Fruit fly (Drosophila melanogaster): Measurements from ENCODE around the gene CG11693.
A peak's percentile ranks its signal among the peaks of the same experiment; 100 is the strongest.

Gene CG11693

DNA sequence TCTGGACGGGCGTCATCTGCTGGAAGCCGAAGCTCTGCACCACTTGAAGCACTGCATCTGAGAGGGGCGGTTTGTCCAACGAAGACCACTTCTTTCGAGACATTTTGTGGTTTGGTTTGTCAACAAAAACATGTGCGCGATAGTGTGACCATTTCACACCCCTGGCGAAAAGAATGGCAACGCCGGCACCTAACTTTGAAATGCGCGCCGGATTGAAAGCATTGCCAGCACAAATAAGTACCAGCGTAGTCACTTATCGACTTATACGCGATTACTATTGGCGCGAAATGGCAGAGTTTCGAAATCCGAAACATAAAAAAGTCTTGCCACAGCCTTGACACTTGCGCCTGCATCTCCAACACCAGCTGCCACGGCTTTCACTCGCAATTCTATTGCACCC lies 40.8 kb downstream of the CG11693 start, which contains the start of gene CG9630 (continued):
- TF ChIP-seq bbx (GFP tag; IDR thresholded peaks at IDR 0.05; ENCODE audit: partially characterized antibody) (peak; percentile 74), zen2 (GFP tag; IDR thresholded peaks at IDR 0.05; ENCODE audit: partially characterized antibody) (peak; percentile 68; the same call in 2 of the 3 replicates), CG18599 (GFP tag; optimal IDR thresholded peaks at IDR 0.05) (no peak), CG3995 (GFP tag; optimal IDR thresholded peaks at IDR 0.05) (peak; percentile 38), Doc2 (GFP tag; IDR thresholded peaks at IDR 0.05) (no peak), CG13775 (GFP tag; optimal IDR thresholded peaks at IDR 0.05) (no peak), so (GFP tag; IDR thresholded peaks at IDR 0.05) (no peak), cwo (GFP tag; optimal IDR thresholded peaks at IDR 0.05) (no peak), sisA (GFP tag; IDR thresholded peaks at IDR 0.05) (no peak), sima (GFP tag; optimal IDR thresholded peaks at IDR 0.05) (no peak), ken (GFP tag; IDR thresholded peaks at IDR 0.05) (no peak), CG3847 (GFP tag; IDR thresholded peaks at IDR 0.05) (peak; percentile 88), Ets65A (GFP tag) (no peak), bab2 (GFP tag; optimal IDR thresholded peaks at IDR 0.05) (no peak), CG7928 (GFP tag; optimal IDR thresholded peaks at IDR 0.05) (peak; percentile 13), Mes4 (GFP tag; optimal IDR thresholded peaks at IDR 0.05) (no peak), dan (GFP tag; IDR thresholded peaks at IDR 0.05) (no peak), lov (optimal IDR thresholded peaks at IDR 0.05) (no peak), lov (GFP tag; IDR thresholded peaks at IDR 0.05) (no peak), sens (GFP tag) (no peak), run (tag; optimal IDR thresholded peaks at IDR 0.05) (peak; percentile 86), E2f2 (GFP tag; IDR thresholded peaks at IDR 0.05) (peak; percentile 100)

DNA sequence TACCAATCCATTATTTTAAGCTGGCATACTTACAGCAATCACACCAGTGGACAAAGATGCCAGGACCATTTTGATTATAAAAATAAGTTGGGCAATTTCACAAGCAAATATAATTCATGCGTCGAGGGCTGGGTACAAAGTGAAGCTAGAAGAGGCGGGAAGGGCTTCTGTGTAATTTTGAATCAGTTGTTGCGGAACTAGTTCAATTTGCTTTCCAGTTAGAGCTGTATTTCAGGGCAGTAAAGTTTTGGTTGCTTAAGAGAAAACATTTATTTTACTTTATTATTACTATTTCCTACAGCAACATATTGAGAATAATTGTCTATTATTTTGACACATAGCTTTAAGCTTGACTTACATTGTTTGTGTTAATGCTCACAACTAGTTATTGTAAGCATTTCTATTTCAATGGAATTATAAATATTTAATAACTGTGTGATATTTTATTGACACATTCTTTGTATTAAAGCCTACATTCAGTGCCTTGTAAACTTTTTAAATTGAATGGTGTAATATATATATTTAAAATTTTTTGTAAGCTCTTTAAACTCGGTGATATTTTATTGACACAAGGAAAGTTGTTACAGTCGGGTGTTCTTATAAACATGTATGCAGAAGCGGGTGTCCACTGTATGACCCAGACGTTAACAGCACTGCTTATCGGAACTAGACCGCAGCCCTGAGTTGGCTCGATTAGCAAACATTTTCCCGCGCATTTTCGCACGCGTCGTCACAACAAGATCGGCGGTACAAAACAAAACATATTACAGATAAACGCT lies 46.1 kb downstream of the CG11693 start, which contains the start of the genes RPA1 and Mcm2:
RPA1 (minus strand) TSS at position 150 of the 779 bp plus-strand sequence.
Mcm2 (plus strand) TSS at position 669 of the 779 bp plus-strand sequence.
- TF ChIP-seq Dip3 (GFP tag; optimal IDR thresholded peaks at IDR 0.05) (peak; percentile 78), CG6791 (GFP tag; IDR thresholded peaks at IDR 0.05; ENCODE audit: partially characterized antibody) (peak; percentile 43; the same call in 1 of the 3 replicates), CG32532 (GFP tag; IDR thresholded peaks at IDR 0.05) (peak; percentile 89), MBD-R2 (GFP tag; IDR thresholded peaks at IDR 0.05) (peak; percentile 78), lab (GFP tag; optimal IDR thresholded peaks at IDR 0.05) (no peak), CG6683 (GFP tag; optimal IDR thresholded peaks at IDR 0.05) (peak; percentile 37), CG9817 (tag; optimal IDR thresholded peaks at IDR 0.05) (peak; percentile 80), CoRest (tag; optimal IDR thresholded peaks at IDR 0.05) (peak; percentile 93), CG2129 (GFP tag; IDR thresholded peaks at IDR 0.05; ENCODE audit: partially characterized antibody) (no peak), br (optimal IDR thresholded peaks at IDR 0.05) (no peak), Sry-δ (GFP tag; optimal IDR thresholded peaks at IDR 0.05) (no peak), CG8944 (GFP tag; optimal IDR thresholded peaks at IDR 0.05) (no peak), CG34224 (GFP tag; IDR thresholded peaks at IDR 0.05; ENCODE audit: partially characterized antibody) (no peak), CG7786 (GFP tag; optimal IDR thresholded peaks at IDR 0.05) (peak; percentile 52), sug (tag; optimal IDR thresholded peaks at IDR 0.05) (peak; percentile 82), ems (GFP tag; optimal IDR thresholded peaks at IDR 0.05) (no peak), CG10366 (GFP tag; IDR thresholded peaks at IDR 0.05) (peak; percentile 71), lola (GFP tag; optimal IDR thresholded peaks at IDR 0.05) (peak in 1 of 3 experiments; percentile 79), lilli (GFP tag; optimal IDR thresholded peaks at IDR 0.05) (peak; percentile 72), Rx (GFP tag; IDR thresholded peaks at IDR 0.05) (peak; percentile 48; the same call in 1 of the 2 replicates), CG4282 (GFP tag; optimal IDR thresholded peaks at IDR 0.05) (peak; percentile 40), onecut (GFP tag; IDR thresholded peaks at IDR 0.05) (peak; percentile 44), slbo (GFP tag; IDR thresholded peaks at IDR 0.05) (peak; percentile 95), Sox102F (GFP tag; optimal IDR thresholded peaks at IDR 0.05) (peak; percentile 58), CG6175 (GFP tag; IDR thresholded peaks at IDR 0.05) (peak; percentile 67; the same call in 2 of the 3 replicates), Poxn (GFP tag; IDR thresholded peaks at IDR 0.05) (peak; percentile 54; the same call in 1 of the 2 replicates), CG12071 (GFP tag; optimal IDR thresholded peaks at IDR 0.05) (no peak), CG11695 (GFP tag; IDR thresholded peaks at IDR 0.05) (peak; percentile 60; the same call in 1 of the 3 replicates)

Data from whole organism, embryonic.